Worm (Caenorhabditis elegans) whole organism, L3 larva: Measurements from ENCODE around the gene sra-27.

Source experiments
- ceh-28 ChIP-seq: fragments of 150-350 bp; optimal IDR thresholded peaks from 2 replicates; lab custom pipeline; 2014; ENCODE audit warnings: missing biosample characterization, missing genetic modification reagents, missing genetic modification characterization
- fos-1 ChIP-seq: fragments of 150-350 bp; optimal IDR thresholded peaks from 2 replicates; lab custom pipeline; 2014; ENCODE audit warnings: missing biosample characterization, missing genetic modification characterization
- jun-1 ChIP-seq: fragments of 150-350 bp; optimal IDR thresholded peaks from 2 replicates; lab custom pipeline; 2014; ENCODE audit warnings: missing biosample characterization, missing genetic modification reagents, missing genetic modification characterization
- lin-39 ChIP-seq: fragments of 150-350 bp; optimal IDR thresholded peaks from 2 replicates; lab custom pipeline; 2018; ENCODE audit warnings: missing biosample characterization, missing genetic modification reagents, missing genetic modification characterization
- nfya-1 ChIP-seq: sonication (generic microtip); optimal IDR thresholded peaks from 2 replicates; lab custom pipeline; 2017; ENCODE audit warnings: missing genetic modification characterization, mild to moderate bottlenecking, missing compliant biosample characterization, antibody characterized with exemption, moderate library complexity; ENCODE audit not compliant: insufficient read depth
- nhr-28 ChIP-seq: fragments of 150-350 bp; optimal IDR thresholded peaks from 2 replicates; lab custom pipeline; 2014; ENCODE audit warnings: missing biosample characterization, missing genetic modification characterization
- nhr-77 ChIP-seq: fragments of 150-350 bp; optimal IDR thresholded peaks from 2 replicates; lab custom pipeline; 2014; ENCODE audit warnings: missing biosample characterization, missing genetic modification characterization
- skn-1 ChIP-seq: fragments of 150-350 bp; optimal IDR thresholded peaks from 2 replicates; lab custom pipeline; 2014; ENCODE audit warnings: missing biosample characterization, missing genetic modification characterization
- unc-62 ChIP-seq: fragments of 150-350 bp; sonication (generic microtip); optimal IDR thresholded peaks from 4 replicates; lab custom pipeline; 2014; ENCODE audit warnings: missing biosample characterization, missing genetic modification reagents, missing genetic modification characterization
- ztf-11 ChIP-seq: fragments of 150-350 bp; optimal IDR thresholded peaks from 2 replicates; lab custom pipeline; 2014; ENCODE audit warnings: missing biosample characterization, missing genetic modification characterization

- no peak for TF ChIP-seq lin-39
- no peak for TF ChIP-seq fos-1
- TF ChIP-seq nfya-1 (tag; lab: Kevin White, UChicago) = no peak
- TF ChIP-seq ceh-28 (tag; lab: Kevin White, UChicago) = no peak
- no peak for TF ChIP-seq nhr-28 (tag; lab: Kevin White, UChicago)
- no peak for TF ChIP-seq unc-62
- no peak for TF ChIP-seq nhr-77
- no peak for TF ChIP-seq ztf-11 (tag; lab: Kevin White, UChicago)
- no peak for TF ChIP-seq skn-1
- TF ChIP-seq jun-1 (tag; lab: Kevin White, UChicago) = no peak
These were observed 9.9 kb upstream of the sra-27 start for ce11 chrII:6558887-6559286.
